Fruit fly (Drosophila melanogaster) whole organism, adult: ENCODE results near the gene Spn77Bb.
A peak's percentile ranks its signal among the peaks of the same experiment; 100 is the strongest.

Experiments
- CG11617 ChIP-seq: fragments of 200-800 bp; sonication (Bioruptor generic); optimal IDR thresholded peaks from 2 replicates; lab custom pipeline; 2017; ENCODE audit warnings: mild to moderate bottlenecking, missing biosample characterization, missing genetic modification reagents, missing genetic modification characterization
- CG12768 ChIP-seq: fragments of 200-800 bp; sonication (Bioruptor generic); optimal IDR thresholded peaks from 2 replicates; lab custom pipeline; 2017; ENCODE audit warnings: missing biosample characterization, missing genetic modification characterization, mild to moderate bottlenecking, moderate library complexity, missing genetic modification reagents
- CG14711 ChIP-seq: fragments of 200-800 bp; sonication (Bioruptor generic); optimal IDR thresholded peaks from 2 replicates; lab custom pipeline; 2018; ENCODE audit warnings: missing biosample characterization, mild to moderate bottlenecking, missing genetic modification characterization, moderate library complexity
- CG1620 ChIP-seq: fragments of 200-800 bp; sonication (Bioruptor generic); optimal IDR thresholded peaks from 2 replicates; lab custom pipeline; 2016; ENCODE audit warnings: missing biosample characterization, missing genetic modification characterization
- CG33017 ChIP-seq: fragments of 200-800 bp; sonication (Bioruptor generic); optimal IDR thresholded peaks from 2 replicates; lab custom pipeline; 2018; ENCODE audit warnings: missing biosample characterization, mild to moderate bottlenecking, missing genetic modification characterization, moderate library complexity
- CG5204 ChIP-seq: fragments of 200-800 bp; sonication (Bioruptor generic); optimal IDR thresholded peaks from 2 replicates; lab custom pipeline; 2016; ENCODE audit warnings: missing biosample characterization, missing genetic modification characterization
- CG7045 ChIP-seq: fragments of 200-800 bp; sonication (Bioruptor generic); optimal IDR thresholded peaks from 2 replicates; lab custom pipeline; 2017; ENCODE audit warnings: missing biosample characterization, mild to moderate bottlenecking, missing genetic modification characterization
- CG7101 ChIP-seq: fragments of 200-800 bp; sonication (Bioruptor generic); optimal IDR thresholded peaks from 2 replicates; lab custom pipeline; 2018; ENCODE audit warnings: missing biosample characterization, mild to moderate bottlenecking, missing genetic modification characterization, moderate library complexity
- Clk ChIP-seq: fragments of 200-800 bp; sonication (Bioruptor generic); optimal IDR thresholded peaks from 2 replicates; lab custom pipeline; 2017; ENCODE audit warnings: missing biosample characterization, missing genetic modification characterization
- Crg-1 ChIP-seq: fragments of 200-800 bp; sonication (Bioruptor generic); optimal IDR thresholded peaks from 2 replicates; lab custom pipeline; 2016; ENCODE audit warnings: missing biosample characterization, missing genetic modification characterization
- Hr96 ChIP-seq: fragments of 200-800 bp; sonication (Bioruptor generic); optimal IDR thresholded peaks from 2 replicates; lab custom pipeline; 2016; ENCODE audit warnings: missing biosample characterization, missing genetic modification characterization
- Mnt ChIP-seq: fragments of 200-800 bp; sonication (Bioruptor generic); optimal IDR thresholded peaks from 2 replicates; lab custom pipeline; 2016; ENCODE audit warnings: missing biosample characterization, mild to moderate bottlenecking, missing genetic modification characterization
- bab1 ChIP-seq: fragments of 200-800 bp; sonication (Bioruptor generic); optimal IDR thresholded peaks from 3 replicates; lab custom pipeline; 2019; ENCODE audit warnings: missing biosample characterization, mild to moderate bottlenecking, missing genetic modification characterization, moderate library complexity
- cic ChIP-seq: fragments of 200-800 bp; sonication (Bioruptor generic); optimal IDR thresholded peaks from 2 replicates; lab custom pipeline; 2017; ENCODE audit warnings: missing biosample characterization, mild to moderate bottlenecking, missing genetic modification characterization, moderate library complexity
- cnc ChIP-seq, 2 experiments: fragments of >200 bp; optimal IDR thresholded peaks; 2 replicates each; lab custom pipeline; 2017
- kay ChIP-seq: fragments of 200-800 bp; sonication (Bioruptor generic); peaks from one replicate; lab custom pipeline; 2016; ENCODE audit warnings: missing biosample characterization, missing genetic modification characterization, borderline replicate concordance
- ovo ChIP-seq: fragments of 200-800 bp; sonication (Bioruptor generic); optimal IDR thresholded peaks from 2 replicates; lab custom pipeline; 2016; ENCODE audit warnings: missing biosample characterization, missing genetic modification characterization
- pad ChIP-seq: fragments of 200-800 bp; sonication (Bioruptor generic); optimal IDR thresholded peaks from 3 replicates; lab custom pipeline; 2017; ENCODE audit warnings: missing biosample characterization, missing genetic modification characterization, mild to moderate bottlenecking, moderate library complexity, missing genetic modification reagents
- tj ChIP-seq: fragments of 200-800 bp; sonication (Bioruptor generic); optimal IDR thresholded peaks from 3 replicates; lab custom pipeline; 2017; ENCODE audit warnings: missing biosample characterization, mild to moderate bottlenecking, missing genetic modification characterization, moderate library complexity
- toe ChIP-seq: fragments of 200-800 bp; sonication (Bioruptor generic); optimal IDR thresholded peaks from 2 replicates; lab custom pipeline; 2016; ENCODE audit warnings: missing biosample characterization, missing genetic modification characterization

Gene Spn77Bb

DNA sequence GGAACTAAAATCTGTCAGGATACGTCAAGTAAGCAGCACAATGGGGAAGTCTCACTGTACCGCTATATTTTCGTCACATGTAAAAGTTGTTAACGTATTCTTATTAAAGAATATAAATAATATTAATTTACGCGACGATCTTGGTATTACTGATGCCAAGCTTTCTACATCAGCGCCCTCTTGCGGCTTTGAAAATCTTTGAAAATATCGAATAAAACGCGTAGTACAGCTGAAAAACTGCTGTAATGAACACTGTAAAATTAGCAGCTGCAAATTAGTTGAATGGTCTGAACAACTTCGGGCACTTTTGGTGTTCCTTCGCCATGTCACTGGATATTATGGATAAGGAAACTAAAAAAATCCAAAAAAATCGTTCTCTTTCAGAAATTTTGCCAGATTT, 708 bp upstream of the Spn77Bb start:
- no peak for TF ChIP-seq Hr96 (GFP tag; lab: Kevin White, UChicago)
- TF ChIP-seq bab1 (GFP tag; lab: Kevin White, UChicago) = no peak
- no peak for TF ChIP-seq cic (GFP tag; lab: Kevin White, UChicago)
- no peak for TF ChIP-seq Mnt (GFP tag; lab: Kevin White, UChicago)
- TF ChIP-seq CG12768 (GFP tag; lab: Kevin White, UChicago) = no peak
- TF ChIP-seq toe = no peak
- TF ChIP-seq CG5204 = no peak
- TF ChIP-seq kay (GFP tag; lab: Kevin White, UChicago) = no peak
- no peak for TF ChIP-seq CG11617 (GFP tag; lab: Kevin White, UChicago)

dm6 chr3L:20342334-20342733, 21.6 kb downstream of the Spn77Bb start, which contains the start of gene Spn77Bc:
Gene Spn77Bc, plus strand, starts transcription at chr3L:20342634.
- TF ChIP-seq cic (GFP tag; lab: Kevin White, UChicago) (no peak), CG33017 (tag; lab: Kevin White, UChicago) (no peak), ovo (GFP tag; lab: Kevin White, UChicago) (no peak), CG7045 (no peak), Clk (no peak), CG11617 (GFP tag; lab: Kevin White, UChicago) (no peak), Mnt (GFP tag; lab: Kevin White, UChicago) (no peak), CG14711 (tag; lab: Kevin White, UChicago) (no peak), kay (GFP tag; lab: Kevin White, UChicago) (no peak), bab1 (GFP tag; lab: Kevin White, UChicago) (no peak), tj (GFP tag; lab: Kevin White, UChicago) (no peak), toe (no peak), CG12768 (GFP tag; lab: Kevin White, UChicago) (no peak), CG1620 (GFP tag; lab: Kevin White, UChicago) (no peak)

- TF ChIP-seq kay (GFP tag; lab: Kevin White, UChicago) = no peak
- TF ChIP-seq CG5204 = no peak
- TF ChIP-seq CG12768 (GFP tag; lab: Kevin White, UChicago) = peak; percentile 48
- TF ChIP-seq CG33017 (tag; lab: Kevin White, UChicago) = peak; percentile 36
- TF ChIP-seq CG1620 (GFP tag; lab: Kevin White, UChicago) = peak; percentile 76
- TF ChIP-seq Crg-1 (GFP tag; lab: Kevin White, UChicago) = peak; percentile 66
- TF ChIP-seq cic (GFP tag; lab: Kevin White, UChicago) = no peak
- TF ChIP-seq tj (GFP tag; lab: Kevin White, UChicago) = peak; percentile 52
- TF ChIP-seq toe = no peak
- TF ChIP-seq CG7045 = peak; percentile 65
- peak; percentile 37 for TF ChIP-seq Hr96 (GFP tag; lab: Kevin White, UChicago)
- no peak for TF ChIP-seq pad (GFP tag; lab: Kevin White, UChicago)
- TF ChIP-seq CG7101 (tag; lab: Kevin White, UChicago) = peak; percentile 82
- no peak for TF ChIP-seq cnc (optimal IDR thresholded peaks at IDR 0.05; lab: Kevin White, UChicago)
- TF ChIP-seq Clk = peak; percentile 9
- peak; percentile 93 for TF ChIP-seq Mnt (GFP tag; lab: Kevin White, UChicago)
- TF ChIP-seq CG11617 (GFP tag; lab: Kevin White, UChicago) = peak; percentile 67
- TF ChIP-seq CG14711 (tag; lab: Kevin White, UChicago) = peak; percentile 79
- TF ChIP-seq bab1 (GFP tag; lab: Kevin White, UChicago) = peak; percentile 73
- TF ChIP-seq ovo (GFP tag; lab: Kevin White, UChicago) = peak; percentile 52
These were observed 27.2 kb downstream of the Spn77Bb start, which contains the start of the genes Rbbp5 and eRF1 for dm6 chr3L:20347762-20348580. Gene Rbbp5, minus strand, starts transcription at chr3L:20347942. Gene eRF1, plus strand, starts transcription at chr3L:20348355.

- TF ChIP-seq pad (GFP tag; lab: Kevin White, UChicago) = peak; percentile 93
- TF ChIP-seq CG12768 (GFP tag; lab: Kevin White, UChicago) = no peak
- TF ChIP-seq CG1620 (GFP tag; lab: Kevin White, UChicago) = no peak
These were observed 27.9 kb downstream of the Spn77Bb start for dm6 chr3L:20348581-20349093.

DNA sequence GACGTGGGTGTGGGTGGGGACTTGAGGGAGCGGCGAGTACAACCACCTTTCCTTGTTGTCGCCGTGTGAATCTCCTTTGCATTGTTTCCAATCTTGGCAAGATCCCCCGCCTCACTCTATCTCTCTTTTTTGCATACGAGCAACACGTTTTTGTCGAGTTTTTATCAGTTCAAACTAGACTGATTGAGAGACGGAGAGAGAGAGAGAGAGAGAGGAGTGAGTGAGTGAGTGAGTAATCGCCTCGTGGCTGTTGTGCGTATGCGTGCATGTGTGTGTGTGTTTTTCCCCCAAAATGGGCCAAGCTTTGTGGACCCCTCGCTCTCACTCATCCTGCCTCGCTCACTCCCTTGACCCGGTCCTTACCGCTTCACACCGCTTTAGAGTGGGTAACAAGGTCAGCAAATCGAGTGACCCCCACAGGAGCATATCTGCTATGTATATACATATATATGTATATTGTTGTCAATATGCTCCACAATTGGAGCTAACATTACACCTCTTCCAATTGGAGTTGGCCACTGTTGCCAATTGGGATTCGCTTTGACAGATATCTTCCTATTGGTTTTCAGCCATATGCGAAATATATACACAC, 28.7 kb downstream of the Spn77Bb start:
- TF ChIP-seq Crg-1 (GFP tag; lab: Kevin White, UChicago) (no peak), Mnt (GFP tag; lab: Kevin White, UChicago) (peak; percentile 52), ovo (GFP tag; lab: Kevin White, UChicago) (no peak), kay (GFP tag; lab: Kevin White, UChicago) (peak; percentile 92)

- no peak for TF ChIP-seq ovo (GFP tag; lab: Kevin White, UChicago)
- TF ChIP-seq CG7101 (tag; lab: Kevin White, UChicago) = no peak
- no peak for TF ChIP-seq Clk
- TF ChIP-seq CG5204 = no peak
- no peak for TF ChIP-seq CG12768 (GFP tag; lab: Kevin White, UChicago)
- no peak for TF ChIP-seq pad (GFP tag; lab: Kevin White, UChicago)
- no peak for TF ChIP-seq Crg-1 (GFP tag; lab: Kevin White, UChicago)
- no peak for TF ChIP-seq cnc (optimal IDR thresholded peaks at IDR 0.05; lab: Kevin White, UChicago)
- no peak for TF ChIP-seq CG11617 (GFP tag; lab: Kevin White, UChicago)
- TF ChIP-seq toe = no peak
- no peak for TF ChIP-seq tj (GFP tag; lab: Kevin White, UChicago)
- no peak for TF ChIP-seq CG7045
- no peak for TF ChIP-seq CG33017 (tag; lab: Kevin White, UChicago)
- TF ChIP-seq Mnt (GFP tag; lab: Kevin White, UChicago) = no peak
- no peak for TF ChIP-seq Hr96 (GFP tag; lab: Kevin White, UChicago)
- no peak for TF ChIP-seq kay (GFP tag; lab: Kevin White, UChicago)
- TF ChIP-seq CG1620 (GFP tag; lab: Kevin White, UChicago) = no peak
- no peak for TF ChIP-seq bab1 (GFP tag; lab: Kevin White, UChicago)
- TF ChIP-seq CG14711 (tag; lab: Kevin White, UChicago) = no peak
These were observed 32.4 kb downstream of the Spn77Bb start, which contains the start of gene CG5618 for dm6 chr3L:20353149-20353548. Gene CG5618, plus strand, starts transcription at chr3L:20353449.
